Worm (Caenorhabditis elegans): ENCODE data around the gene F21D12.3.
A peak's percentile ranks its signal among the peaks of the same experiment; 100 is the strongest.

The F21D12.3 gene

DNA sequence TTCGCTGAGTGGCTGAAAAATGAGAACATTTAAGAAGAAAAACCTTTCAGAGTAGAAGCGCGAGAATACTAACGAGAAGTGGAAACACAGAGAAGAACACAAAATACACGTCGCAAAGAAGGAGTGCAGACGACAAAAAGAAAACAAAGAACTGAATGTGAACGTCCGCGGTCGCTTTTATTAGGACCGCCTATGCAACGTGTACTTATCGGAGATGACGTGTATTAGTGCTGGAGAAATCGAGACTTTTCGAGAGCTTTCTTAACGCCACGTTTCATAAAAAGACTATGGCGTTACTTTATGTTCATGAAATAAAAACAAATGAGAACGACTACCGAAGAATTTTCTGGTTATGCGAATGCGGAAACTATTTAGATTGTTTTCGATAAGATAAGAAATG, 28.7 kb upstream of the F21D12.3 start, which contains the start of gene hsp-4:
Gene hsp-4 (minus strand): TSS at position 139 of the 400 bp plus-strand sequence.
- TF ChIP-seq F44E2.7 (GFP tag; IDR thresholded peaks at IDR 0.05) (no peak), duxl-1 (tag; optimal IDR thresholded peaks at IDR 0.05; ENCODE audit: poor library complexity) (no peak), hlh-30 (tag; optimal IDR thresholded peaks at IDR 0.05; ENCODE audit: insufficient read depth) (no peak), php-3 (GFP tag; IDR thresholded peaks at IDR 0.05) (no peak), lsy-2 (tag; optimal IDR thresholded peaks at IDR 0.05) (peak in 1 of 2 experiments; percentile 45), nhr-41 (GFP tag; IDR thresholded peaks at IDR 0.05) (no peak), nhr-42 (GFP tag; IDR thresholded peaks at IDR 0.05) (no peak), tag-97 (GFP tag; IDR thresholded peaks at IDR 0.05) (no peak), hlh-11 (tag; optimal IDR thresholded peaks at IDR 0.05) (peak; percentile 41), F26F4.8 (GFP tag; conservative IDR thresholded peaks at IDR 0.05) (no peak), pha-4 (GFP tag; IDR thresholded peaks at IDR 0.05) (no peak; the same call in 1 of the 2 replicates), pha-4 (tag; optimal IDR thresholded peaks at IDR 0.05) (no peak), spr-1 (tag; optimal IDR thresholded peaks at IDR 0.05) (no peak), R02D3.7 (tag; optimal IDR thresholded peaks at IDR 0.05) (no peak), lin-29 (GFP tag; IDR thresholded peaks at IDR 0.05) (no peak), D1046.2 (GFP tag; IDR thresholded peaks at IDR 0.05) (no peak), ces-1 (GFP tag; optimal IDR thresholded peaks at IDR 0.05) (no peak), ceh-28 (tag; optimal IDR thresholded peaks at IDR 0.05) (no peak), mep-1 (tag; optimal IDR thresholded peaks at IDR 0.05) (peak; percentile 25), zfp-3 (GFP tag; conservative IDR thresholded peaks at IDR 0.05) (no peak), unc-62 (GFP tag; optimal IDR thresholded peaks at IDR 0.05 in 1 of 2) (no peak), unc-62 (tag; optimal IDR thresholded peaks at IDR 0.05) (no peak), nhr-28 (tag; optimal IDR thresholded peaks at IDR 0.05) (peak; percentile 23), ceh-44 (GFP tag; IDR thresholded peaks at IDR 0.05) (no peak), nhr-76 (tag; optimal IDR thresholded peaks at IDR 0.05) (no peak), F10B5.3 (tag; optimal IDR thresholded peaks at IDR 0.05) (no peak), ceh-20 (GFP tag; IDR thresholded peaks at IDR 0.05) (no peak), lin-15B (tag; optimal IDR thresholded peaks at IDR 0.05) (no peak), saeg-2 (GFP tag; IDR thresholded peaks at IDR 0.05) (no peak), fkh-10 (GFP tag; optimal IDR thresholded peaks at IDR 0.05) (no peak), daf-16 (GFP tag; optimal IDR thresholded peaks at IDR 0.05) (no peak), daf-16 (tag; optimal IDR thresholded peaks at IDR 0.05) (peak; percentile 20), F37D6.2 (tag; optimal IDR thresholded peaks at IDR 0.05) (no peak), ceh-32 (tag; optimal IDR thresholded peaks at IDR 0.05; ENCODE audit: poor library complexity) (no peak), mxl-3 (GFP tag; optimal IDR thresholded peaks at IDR 0.05) (no peak), nhr-237 (tag; optimal IDR thresholded peaks at IDR 0.05) (no peak), daf-8 (GFP tag; IDR thresholded peaks at IDR 0.05) (no peak), nhr-11 (tag; optimal IDR thresholded peaks at IDR 0.05) (no peak), daf-12 (tag; optimal IDR thresholded peaks at IDR 0.05) (no peak), lin-39 (tag; optimal IDR thresholded peaks at IDR 0.05) (no peak), lir-3 (tag; optimal IDR thresholded peaks at IDR 0.05) (no peak), dve-1 (tag; optimal IDR thresholded peaks at IDR 0.05; ENCODE audit: insufficient read depth) (peak; percentile 7), mdl-1 (tag; optimal IDR thresholded peaks at IDR 0.05) (peak in 1 of 2 experiments; percentile 27), arid-1 (GFP tag; conservative IDR thresholded peaks at IDR 0.05) (no peak), snpc-4 (tag; optimal IDR thresholded peaks at IDR 0.05) (no peak), unc-130 (GFP tag; optimal IDR thresholded peaks at IDR 0.05) (no peak), dmd-8 (GFP tag; IDR thresholded peaks at IDR 0.05) (no peak), tra-1 (GFP tag; IDR thresholded peaks at IDR 0.05) (no peak), gei-8 (GFP tag; optimal IDR thresholded peaks at IDR 0.05) (no peak), jun-1 (tag; optimal IDR thresholded peaks at IDR 0.05) (no peak), Y75B8A.6 (GFP tag; IDR thresholded peaks at IDR 0.05) (no peak), nhr-48 (tag; optimal IDR thresholded peaks at IDR 0.05) (peak; percentile 31), zag-1 (tag; optimal IDR thresholded peaks at IDR 0.05) (no peak)
